Fruit fly (Drosophila melanogaster): ENCODE results near the gene isoQC.

dm6 chr3L:20516519-20517178 is 42.4 kb downstream of the isoQC start:
- TF ChIP-seq Hr38 (GFP tag; optimal IDR thresholded peaks at IDR 0.05) (no peak), CG6854 (GFP tag; optimal IDR thresholded peaks at IDR 0.05) (peak; percentile 12), CG11294 (GFP tag; IDR thresholded peaks at IDR 0.05) (no peak)
